Fruit fly (Drosophila melanogaster) whole organism, embryonic: ENCODE measurements around the gene CG9426.

Source experiments
- Abd-B ChIP-seq: fragments of 200-800 bp; sonication (Bioruptor generic); optimal IDR thresholded peaks from 2 replicates; lab custom pipeline; 2018; ENCODE audit warnings: missing biosample characterization, mild to moderate bottlenecking, missing genetic modification characterization, moderate library complexity
- Blimp-1 ChIP-seq: fragments of 200-800 bp; sonication (Bioruptor generic); optimal IDR thresholded peaks from 3 replicates; lab custom pipeline; 2018; ENCODE audit warnings: missing biosample characterization, missing genetic modification characterization, mild to moderate bottlenecking, moderate library complexity, missing genetic modification reagents
- CG10147 ChIP-seq: fragments of 200-800 bp; sonication (Bioruptor generic); optimal IDR thresholded peaks from 2 replicates; lab custom pipeline; 2019; ENCODE audit warnings: missing biosample characterization, mild to moderate bottlenecking, missing genetic modification characterization, moderate library complexity
- CG10979 ChIP-seq: fragments of 200-800 bp; sonication (Bioruptor generic); optimal IDR thresholded peaks from 2 replicates; lab custom pipeline; 2018; ENCODE audit warnings: missing biosample characterization, mild to moderate bottlenecking, missing genetic modification characterization, moderate library complexity
- CG11398 ChIP-seq: fragments of 200-800 bp; sonication (Bioruptor generic); optimal IDR thresholded peaks from 2 replicates; lab custom pipeline; 2016; ENCODE audit warnings: missing biosample characterization, missing genetic modification characterization
- CG11504 ChIP-seq: fragments of 200-800 bp; sonication (Bioruptor generic); optimal IDR thresholded peaks from 3 replicates; lab custom pipeline; 2019; ENCODE audit warnings: missing biosample characterization, mild to moderate bottlenecking, missing genetic modification characterization, moderate library complexity
- CG12391 ChIP-seq: fragments of 200-800 bp; sonication (Bioruptor generic); optimal IDR thresholded peaks from 3 replicates; lab custom pipeline; 2018; ENCODE audit warnings: missing biosample characterization, mild to moderate bottlenecking, missing genetic modification characterization, moderate library complexity
- CG12769 ChIP-seq: fragments of 200-800 bp; sonication (Bioruptor generic); optimal IDR thresholded peaks from 2 replicates; lab custom pipeline; 2019; ENCODE audit warnings: missing biosample characterization, mild to moderate bottlenecking, missing genetic modification characterization, moderate library complexity
- CG14014 ChIP-seq: fragments of 200-800 bp; sonication (Bioruptor generic); IDR thresholded peaks from 2 replicates; pipeline ENCODE4 v1.3.6; 2022; ENCODE audit warnings: missing biosample characterization, missing genetic modification characterization
- CG2199 ChIP-seq: fragments of 200-800 bp; sonication (Bioruptor generic); IDR thresholded peaks from 3 replicates; pipeline ENCODE4 v1.3.6; 2022; ENCODE audit warnings: missing biosample characterization, missing genetic modification characterization
- CG33557 ChIP-seq: fragments of 200-800 bp; sonication (Bioruptor generic); optimal IDR thresholded peaks from 2 replicates; lab custom pipeline; 2019; ENCODE audit warnings: missing biosample characterization, mild to moderate bottlenecking, missing genetic modification characterization, moderate library complexity
- CG34376 ChIP-seq: fragments of 200-800 bp; sonication (Bioruptor generic); optimal IDR thresholded peaks from 2 replicates; lab custom pipeline; 2018; ENCODE audit warnings: missing biosample characterization, mild to moderate bottlenecking, missing genetic modification characterization
- CG3726 ChIP-seq: fragments of 200-800 bp; sonication (Bioruptor generic); IDR thresholded peaks from 3 replicates; pipeline ENCODE4, ENCODE4 v1.3.6; 2022; ENCODE audit warnings: missing biosample characterization, missing genetic modification characterization
- CG43689 ChIP-seq: fragments of 200-800 bp; sonication (Bioruptor generic); IDR thresholded peaks from 2 replicates; pipeline ENCODE4 v1.3.6; 2022; ENCODE audit warnings: missing biosample characterization, missing genetic modification characterization
- CG4707 ChIP-seq: fragments of 200-800 bp; sonication (Bioruptor generic); optimal IDR thresholded peaks from 2 replicates; lab custom pipeline; 2018; ENCODE audit warnings: missing biosample characterization, mild to moderate bottlenecking, missing genetic modification characterization, moderate library complexity
- CG5180 ChIP-seq: fragments of 200-800 bp; sonication (Bioruptor generic); optimal IDR thresholded peaks from 3 replicates; lab custom pipeline; 2017; ENCODE audit warnings: missing biosample characterization, missing genetic modification characterization, mild to moderate bottlenecking, moderate library complexity, missing genetic modification reagents
- CG7745 ChIP-seq: fragments of 200-800 bp; sonication (Bioruptor generic); optimal IDR thresholded peaks from 2 replicates; lab custom pipeline; 2018; ENCODE audit warnings: missing biosample characterization, mild to moderate bottlenecking, missing genetic modification characterization, moderate library complexity
- CG9797 ChIP-seq: fragments of 200-800 bp; sonication (Bioruptor generic); optimal IDR thresholded peaks from 3 replicates; lab custom pipeline; 2018; ENCODE audit warnings: missing biosample characterization, mild to moderate bottlenecking, missing genetic modification characterization
- CrebB ChIP-seq: fragments of 200-800 bp; sonication (Bioruptor generic); optimal IDR thresholded peaks from 3 replicates; lab custom pipeline; 2018; ENCODE audit warnings: missing biosample characterization, mild to moderate bottlenecking, missing genetic modification characterization
- ERR ChIP-seq: fragments of 200-800 bp; sonication (Bioruptor generic); optimal IDR thresholded peaks from 2 replicates; lab custom pipeline; 2016; ENCODE audit warnings: missing biosample characterization, missing genetic modification characterization
- Ets65A ChIP-seq: fragments of 200-800 bp; sonication (Bioruptor generic); peaks from one replicate; lab custom pipeline; 2016; ENCODE audit warnings: missing biosample characterization, missing genetic modification characterization
- Fer3 ChIP-seq: fragments of 200-800 bp; sonication (Bioruptor generic); optimal IDR thresholded peaks from 2 replicates; lab custom pipeline; 2018; ENCODE audit warnings: missing biosample characterization, mild to moderate bottlenecking, missing genetic modification characterization, moderate library complexity
- Hr51 ChIP-seq, 2 experiments: fragments of 200-800 bp; sonication (Bioruptor generic); optimal IDR thresholded peaks; 2 replicates in 1 of 2; 3 replicates in 1 of 2; lab custom pipeline; 2016 to 2018; ENCODE audit warnings: missing biosample characterization in 2 of 2, missing genetic modification characterization in 2 of 2, mild to moderate bottlenecking in 1 of 2, moderate library complexity in 1 of 2
- Med ChIP-seq: fragments of 200-800 bp; sonication (Bioruptor generic); peaks from one replicate; lab custom pipeline; 2016; ENCODE audit warnings: missing biosample characterization, missing genetic modification characterization, mild to moderate bottlenecking, inconsistent platforms, moderate library complexity
- Tbp ChIP-seq: fragments of >200 bp; optimal IDR thresholded peaks from 2 replicates; lab custom pipeline; 2018; ENCODE audit warnings: missing biosample characterization, missing genetic modification characterization
- Xbp1 ChIP-seq: fragments of 200-800 bp; sonication (Bioruptor generic); optimal IDR thresholded peaks from 3 replicates; lab custom pipeline; 2016; ENCODE audit warnings: missing biosample characterization, mild to moderate bottlenecking, missing genetic modification characterization
- Xrp1 ChIP-seq: fragments of 200-800 bp; sonication (Bioruptor generic); IDR thresholded peaks from 2 replicates; pipeline ENCODE4 v1.3.6; 2022; ENCODE audit warnings: missing biosample characterization, missing genetic modification characterization
- abd-A ChIP-seq: fragments of 200-800 bp; sonication (Bioruptor generic); optimal IDR thresholded peaks from 3 replicates; lab custom pipeline; 2019; ENCODE audit warnings: missing biosample characterization, mild to moderate bottlenecking, missing genetic modification characterization, moderate library complexity
- br ChIP-seq: fragments of >200 bp; optimal IDR thresholded peaks from 2 replicates; lab custom pipeline; 2017
- fd64A ChIP-seq: fragments of 200-800 bp; sonication (Bioruptor generic); optimal IDR thresholded peaks from 3 replicates; lab custom pipeline; 2018; ENCODE audit warnings: missing biosample characterization, mild to moderate bottlenecking, missing genetic modification characterization
- gce ChIP-seq: fragments of 200-800 bp; sonication (Bioruptor generic); IDR thresholded peaks from 3 replicates; pipeline ENCODE4 v1.3.6; 2022; ENCODE audit warnings: missing biosample characterization, missing genetic modification characterization
- grn ChIP-seq: fragments of 200-800 bp; sonication (Bioruptor generic); optimal IDR thresholded peaks from 3 replicates; lab custom pipeline; 2017; ENCODE audit warnings: missing biosample characterization, missing genetic modification characterization
- hb ChIP-seq: fragments of 200-800 bp; sonication (Bioruptor generic); IDR thresholded peaks from 3 replicates; pipeline ENCODE4 v1.3.6; 2022; ENCODE audit warnings: missing biosample characterization, missing genetic modification characterization; ENCODE audit not compliant: partially characterized antibody
- jigr1 ChIP-seq: fragments of 200-800 bp; sonication (Bioruptor generic); IDR thresholded peaks from 3 replicates; pipeline ENCODE4 v1.3.6; 2022; ENCODE audit warnings: missing biosample characterization, missing genetic modification characterization
- kni ChIP-seq: fragments of 200-800 bp; sonication (Bioruptor generic); optimal IDR thresholded peaks from 3 replicates; lab custom pipeline; 2017; ENCODE audit warnings: mild to moderate bottlenecking, missing biosample characterization, missing genetic modification reagents, missing genetic modification characterization
- lmd ChIP-seq: fragments of 200-800 bp; sonication (Bioruptor generic); IDR thresholded peaks from 2 replicates; pipeline ENCODE4 v1.3.6; 2022; ENCODE audit warnings: missing biosample characterization, missing genetic modification characterization
- mam ChIP-seq: fragments of 200-800 bp; sonication (Bioruptor generic); optimal IDR thresholded peaks from 3 replicates; lab custom pipeline; 2016; ENCODE audit warnings: missing biosample characterization, missing genetic modification characterization
- nmo ChIP-seq: fragments of 200-800 bp; sonication (Bioruptor generic); optimal IDR thresholded peaks from 2 replicates; lab custom pipeline; 2018; ENCODE audit warnings: missing biosample characterization, mild to moderate bottlenecking, missing genetic modification characterization, moderate library complexity
- nom ChIP-seq: fragments of 200-800 bp; sonication (Bioruptor generic); optimal IDR thresholded peaks from 2 replicates; lab custom pipeline; 2017; ENCODE audit warnings: missing biosample characterization, missing genetic modification characterization, mild to moderate bottlenecking, moderate library complexity, missing genetic modification reagents
- pan ChIP-seq, 4 experiments: fragments of >200 bp in 3 of 4; fragments of 200-800 bp in 1 of 4; sonication (Bioruptor generic) in 1 of 4; optimal IDR thresholded peaks in 3 of 4; IDR thresholded peaks in 1 of 4; 2 replicates each; pipeline versions ENCODE4 v1.3.6 to Lab custom; 2017 to 2022; ENCODE audit warnings: missing biosample characterization in 2 of 4, missing genetic modification characterization in 2 of 4, mixed read lengths in 1 of 4
- pnt ChIP-seq: fragments of 200-800 bp; sonication (Bioruptor generic); optimal IDR thresholded peaks from 3 replicates; lab custom pipeline; 2016; ENCODE audit warnings: missing biosample characterization, missing genetic modification characterization
- ro ChIP-seq: fragments of 200-800 bp; sonication (Bioruptor generic); IDR thresholded peaks from 2 replicates; pipeline ENCODE4 v1.3.6; 2022; ENCODE audit warnings: missing biosample characterization, missing genetic modification characterization
- row ChIP-seq: fragments of 200-800 bp; sonication (Bioruptor generic); IDR thresholded peaks from 3 replicates; pipeline ENCODE4 v1.3.6; 2022; ENCODE audit warnings: missing biosample characterization, missing genetic modification characterization
- sc ChIP-seq, 3 experiments: fragments of >200 bp in 2 of 3; fragments of 200-800 bp in 1 of 3; sonication (Bioruptor generic) in 1 of 3; optimal IDR thresholded peaks; 2 replicates in 2 of 3; 3 replicates in 1 of 3; lab custom pipeline; 2017; ENCODE audit warnings: mild to moderate bottlenecking in 1 of 3, missing biosample characterization in 1 of 3, missing genetic modification characterization in 1 of 3, missing genetic modification reagents in 1 of 3
- sens ChIP-seq: fragments of 200-800 bp; sonication (Bioruptor generic); peaks from one replicate; lab custom pipeline; 2016; ENCODE audit warnings: missing biosample characterization, missing genetic modification characterization

The CG9426 gene

dm6 chr2L:13219281-13220092, at the start of gene CG9426, which contains the start of gene mRF1 (continued):
- TF ChIP-seq kni (GFP tag; lab: Kevin White, UChicago) (peak; percentile 62), row (GFP tag; lab: Robert Waterston, UW) (peak; percentile 39; the same call in 1 of the 3 replicates)
- TF ChIP-seq, all 482 proteins: peak for 145

- TF ChIP-seq Xbp1 (GFP tag; lab: Kevin White, UChicago) = no peak
- TF ChIP-seq CG14014 (GFP tag; lab: Robert Waterston, UW) = no peak
- TF ChIP-seq mam (GFP tag; lab: Kevin White, UChicago) = no peak
- no peak for TF ChIP-seq fd64A (GFP tag; lab: Kevin White, UChicago)
- peak; percentile 10 for TF ChIP-seq CG10979 (tag; lab: Kevin White, UChicago)
- peak; percentile 12 for TF ChIP-seq nmo (GFP tag; lab: Kevin White, UChicago)
- 0 out of 2 replicates have a peak, but pooled peaks have one; percentile 15 for TF ChIP-seq lmd (GFP tag; lab: Robert Waterston, UW)
- no peak for TF ChIP-seq CG9797
- TF ChIP-seq ro (GFP tag; lab: Robert Waterston, UW) = no peak
- TF ChIP-seq CG2199 (GFP tag; lab: Robert Waterston, UW) = 0 out of 3 replicates have a peak, but pooled peaks have one; percentile 15
- TF ChIP-seq pnt (GFP tag; lab: Kevin White, UChicago) = no peak
- TF ChIP-seq CG7745 (tag; lab: Kevin White, UChicago) = no peak
- TF ChIP-seq hb (GFP tag; lab: Robert Waterston, UW) = no peak
- no peak for TF ChIP-seq jigr1 (GFP tag; lab: Robert Waterston, UW)
- TF ChIP-seq CG43689 (GFP tag; lab: Robert Waterston, UW) = no peak
- TF ChIP-seq sens = no peak
- peak; percentile 31; the same call in 1 of the 2 replicates for TF ChIP-seq Xrp1
- no peak for TF ChIP-seq Abd-B (GFP tag; lab: Kevin White, UChicago)
- TF ChIP-seq CG11504 = peak; percentile 3
- no peak for TF ChIP-seq Fer3 (tag; lab: Kevin White, UChicago)
- no peak for TF ChIP-seq abd-A (tag; lab: Kevin White, UChicago)
- TF ChIP-seq Blimp-1 (GFP tag; lab: Kevin White, UChicago) = peak; percentile 5
- no peak for TF ChIP-seq CG12391 (tag; lab: Kevin White, UChicago)
- no peak for TF ChIP-seq pan (optimal IDR thresholded peaks at IDR 0.05; lab: Kevin White, UChicago)
- no peak for TF ChIP-seq pan (GFP tag; optimal IDR thresholded peaks at IDR 0.05 in 1 of 2, IDR thresholded peaks at IDR 0.05 in 1 of 2)
- peak; percentile 41 for TF ChIP-seq nom (GFP tag; lab: Kevin White, UChicago)
- TF ChIP-seq Hr51 (GFP tag; optimal IDR thresholded peaks at IDR 0.05; lab: Kevin White, UChicago) = no peak
Observed at dm6 chr2L:13268040-13268652, 48.4 kb upstream of the CG9426 start.

DNA sequence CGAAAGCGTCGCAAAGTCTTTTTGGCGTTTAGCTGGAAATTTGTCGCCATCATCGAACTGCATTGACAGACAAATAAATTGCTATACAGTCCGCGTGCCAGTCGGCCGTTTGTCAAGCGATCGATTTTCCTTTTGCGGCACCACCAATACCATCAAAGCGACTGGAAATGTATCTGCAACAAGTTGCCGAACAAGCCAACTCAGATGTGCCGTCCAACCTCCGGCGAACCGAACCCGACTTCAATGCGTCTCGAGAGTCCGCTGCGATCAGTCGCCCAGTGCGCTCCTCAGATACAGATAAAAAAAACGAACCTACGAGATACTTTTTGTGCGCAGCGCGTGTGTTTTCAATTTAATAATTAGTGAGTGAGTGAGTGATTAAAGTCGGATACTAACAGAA, 46.9 kb upstream of the CG9426 start:
- TF ChIP-seq CG3726 (no peak), CG5180 (peak; percentile 87), sc (optimal IDR thresholded peaks at IDR 0.05; lab: Kevin White, UChicago) (no peak), sc (GFP tag; optimal IDR thresholded peaks at IDR 0.05; lab: Kevin White, UChicago) (no peak), CG12769 (no peak), CG11398 (GFP tag; lab: Kevin White, UChicago) (no peak), ERR (no peak), grn (no peak), CG10147 (GFP tag; lab: Kevin White, UChicago) (no peak), sens (peak; percentile 55), Ets65A (GFP tag; lab: Kevin White, UChicago) (peak; percentile 83), Tbp (GFP tag; lab: Kevin White, UChicago) (no peak), CG33557 (GFP tag; lab: Kevin White, UChicago) (no peak), CrebB (tag; lab: Kevin White, UChicago) (no peak), br (lab: Kevin White, UChicago) (no peak), CG34376 (GFP tag; lab: Kevin White, UChicago) (no peak), Med (GFP tag; lab: Kevin White, UChicago) (peak; percentile 22), CG4707 (no peak), gce (no peak)
